Fruit fly (Drosophila melanogaster) whole organism, wandering third instar larva: ENCODE measurements around the gene CG11456.
A peak's percentile ranks its signal among the peaks of the same experiment; 100 is the strongest.

Experiments
- Abd-B ChIP-seq: fragments of >200 bp; optimal IDR thresholded peaks from 2 replicates; lab custom pipeline; 2017; ENCODE audit warnings: missing biosample characterization, missing genetic modification characterization
- CG32264 ChIP-seq: fragments of 200-800 bp; sonication (Bioruptor generic); optimal IDR thresholded peaks from 2 replicates; lab custom pipeline; 2016; ENCODE audit warnings: missing biosample characterization, missing genetic modification characterization
- CG9705 ChIP-seq: fragments of 200-800 bp; sonication (Bioruptor generic); optimal IDR thresholded peaks from 2 replicates; lab custom pipeline; 2018; ENCODE audit warnings: missing biosample characterization, mild to moderate bottlenecking, missing genetic modification characterization
- Dfd ChIP-seq: fragments of >200 bp; optimal IDR thresholded peaks from 2 replicates; lab custom pipeline; 2017; ENCODE audit warnings: missing biosample characterization, missing genetic modification characterization
- GATAd ChIP-seq: sonication (Bioruptor generic); optimal IDR thresholded peaks from 2 replicates; lab custom pipeline; 2016; ENCODE audit warnings: missing biosample characterization, missing genetic modification characterization
- HLH106 ChIP-seq: fragments of 200-800 bp; optimal IDR thresholded peaks from 3 replicates; lab custom pipeline; 2019; ENCODE audit warnings: missing biosample characterization, mild to moderate bottlenecking, missing genetic modification characterization, moderate library complexity
- Hr78 ChIP-seq: fragments of >200 bp; optimal IDR thresholded peaks from 2 replicates; lab custom pipeline; 2017; ENCODE audit warnings: missing biosample characterization, missing genetic modification characterization
- Hr83 ChIP-seq: fragments of 200-300 bp; sonication (Bioruptor generic); optimal IDR thresholded peaks from 2 replicates; lab custom pipeline; 2016; ENCODE audit warnings: missing biosample characterization, mild to moderate bottlenecking, missing genetic modification characterization, moderate library complexity; ENCODE audit not compliant: poor library complexity, severe bottlenecking
- Mio ChIP-seq: sonication (Bioruptor generic); optimal IDR thresholded peaks from 2 replicates; lab custom pipeline; 2016; ENCODE audit warnings: missing biosample characterization, missing genetic modification characterization
- Myc ChIP-seq: fragments of >200 bp; optimal IDR thresholded peaks from 2 replicates; lab custom pipeline; 2017
- OdsH ChIP-seq: fragments of 200-800 bp; sonication (Bioruptor generic); optimal IDR thresholded peaks from 2 replicates; lab custom pipeline; 2016; ENCODE audit warnings: missing biosample characterization, mild to moderate bottlenecking, missing genetic modification characterization
- Rel ChIP-seq, 2 experiments: fragments of 200-800 bp; sonication (Bioruptor generic) in 1 of 2; optimal IDR thresholded peaks; 2 replicates in 1 of 2; 3 replicates in 1 of 2; lab custom pipeline; 2016 to 2019; ENCODE audit warnings: mild to moderate bottlenecking in 2 of 2, missing biosample characterization in 2 of 2, missing genetic modification characterization in 2 of 2, moderate library complexity in 1 of 2
- Sp1 ChIP-seq: fragments of 200-800 bp; sonication (Bioruptor generic); optimal IDR thresholded peaks from 3 replicates; lab custom pipeline; 2019; ENCODE audit warnings: missing biosample characterization, mild to moderate bottlenecking, missing genetic modification characterization, moderate library complexity
- Vsx2 ChIP-seq: fragments of 200-300, 225-300 bp; sonication (Bioruptor generic); optimal IDR thresholded peaks from 2 replicates; lab custom pipeline; 2018; ENCODE audit warnings: missing biosample characterization, missing genetic modification characterization; ENCODE audit not compliant: partially characterized antibody
- br ChIP-seq: fragments of 200-800 bp; sonication (Bioruptor generic); optimal IDR thresholded peaks from 2 replicates; lab custom pipeline; 2016; ENCODE audit warnings: missing biosample characterization, missing genetic modification characterization
- brk ChIP-seq: fragments of 200-800 bp; sonication (Bioruptor generic); optimal IDR thresholded peaks from 2 replicates; lab custom pipeline; 2016; ENCODE audit warnings: missing biosample characterization, mild to moderate bottlenecking, missing genetic modification characterization
- dl ChIP-seq, 2 experiments: fragments of 175-275, 200-275 bp in 1 of 2; fragments of 200-275 bp in 1 of 2; sonication (Bioruptor generic); optimal IDR thresholded peaks; lab custom pipeline; 2018; ENCODE audit warnings: mild to moderate bottlenecking in 2 of 2, missing biosample characterization in 2 of 2, missing genetic modification characterization in 2 of 2, moderate library complexity in 2 of 2; ENCODE audit not compliant: partially characterized antibody in 2 of 2, insufficient read depth in 1 of 2
- foxo ChIP-seq, 2 experiments: fragments of 200-800 bp; sonication (Bioruptor generic); optimal IDR thresholded peaks; 2 replicates in 1 of 2; 3 replicates in 1 of 2; lab custom pipeline; 2016 to 2017; ENCODE audit warnings: missing biosample characterization in 2 of 2, missing genetic modification characterization in 2 of 2
- h ChIP-seq: fragments of 200-800 bp; sonication (Bioruptor generic); optimal IDR thresholded peaks from 3 replicates; lab custom pipeline; 2016; ENCODE audit warnings: missing biosample characterization, mild to moderate bottlenecking, missing genetic modification characterization
- lola ChIP-seq: fragments of >200 bp; optimal IDR thresholded peaks from 2 replicates; lab custom pipeline; 2017; ENCODE audit warnings: missing biosample characterization, missing genetic modification characterization
- pan ChIP-seq: fragments of >200 bp; optimal IDR thresholded peaks from 2 replicates; lab custom pipeline; 2017
- psq ChIP-seq: fragments of 200-800 bp; sonication (Bioruptor generic); optimal IDR thresholded peaks from 3 replicates; lab custom pipeline; 2017; ENCODE audit warnings: missing biosample characterization, mild to moderate bottlenecking, missing genetic modification characterization, moderate library complexity
- rgr ChIP-seq: fragments of 200-800 bp; sonication (Bioruptor generic); optimal IDR thresholded peaks from 3 replicates; lab custom pipeline; 2016; ENCODE audit warnings: missing biosample characterization, mild to moderate bottlenecking, missing genetic modification characterization
- sage ChIP-seq: fragments of 200-800 bp; sonication (Bioruptor generic); optimal IDR thresholded peaks from 2 replicates; lab custom pipeline; 2016; ENCODE audit warnings: missing biosample characterization, mild to moderate bottlenecking, missing genetic modification characterization
- sv ChIP-seq: fragments of 200-800 bp; sonication (Bioruptor generic); optimal IDR thresholded peaks from 3 replicates; lab custom pipeline; 2016; ENCODE audit warnings: missing biosample characterization, missing genetic modification characterization
- tai ChIP-seq: sonication (Bioruptor generic); optimal IDR thresholded peaks from 2 replicates; lab custom pipeline; 2016; ENCODE audit warnings: missing biosample characterization, missing genetic modification characterization
- usp ChIP-seq: fragments of >200 bp; optimal IDR thresholded peaks from 2 replicates; lab custom pipeline; 2017; ENCODE audit warnings: missing biosample characterization, missing genetic modification characterization

The CG11456 gene

dm6 chr3L:20809088-20809999, 32.4 kb upstream of the CG11456 start, which contains the start of the genes CG3634 and HIPP1:
TSS of gene CG3634 (minus strand) at chr3L:20809272.
TSS of gene HIPP1 (plus strand) at chr3L:20809669.
- TF ChIP-seq Mio (GFP tag; lab: Kevin White, UChicago), result no peak
- TF ChIP-seq Myc (lab: Kevin White, UChicago), result peak; percentile 34

DNA sequence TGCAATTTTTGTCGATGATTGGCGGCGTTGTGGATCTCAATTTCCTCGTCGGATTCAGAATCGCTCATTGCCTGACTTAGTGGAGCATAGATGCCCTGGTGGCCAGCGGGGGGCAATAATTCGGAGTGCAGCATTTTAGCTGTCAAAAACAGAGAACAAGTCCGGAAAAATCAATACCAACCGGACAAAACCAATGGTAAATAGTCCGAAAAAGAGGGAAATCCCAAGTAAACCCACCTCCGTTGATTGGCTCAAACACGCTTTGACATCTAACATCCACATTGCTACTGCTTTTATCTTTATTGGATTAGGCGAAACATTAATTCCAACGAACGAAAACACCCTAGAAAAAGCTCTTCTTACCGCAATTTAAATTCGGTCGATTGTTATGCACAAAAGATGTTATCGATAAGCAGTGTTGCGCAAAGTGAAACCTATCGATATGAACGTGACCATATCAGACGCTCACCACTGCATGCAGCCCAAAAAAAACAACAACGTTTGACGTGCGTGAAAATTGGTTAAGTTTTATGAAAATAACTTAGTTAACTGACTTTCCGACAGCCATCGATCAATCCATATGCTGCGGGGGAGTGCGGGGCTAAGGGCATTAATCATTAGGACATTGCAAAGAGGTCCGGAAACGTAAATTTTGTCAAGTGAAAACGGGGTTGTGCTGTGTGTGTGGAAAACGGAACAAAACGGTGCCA, 26.0 kb upstream of the CG11456 start, which contains the start of the genes CG3618 and Pka-R1:
Gene CG3618 (minus strand): TSS at position 410 of the 710 bp plus-strand sequence.
Gene Pka-R1 (plus strand): TSS at position 453 of the 710 bp plus-strand sequence.
- TF ChIP-seq Hr83 (GFP tag; lab: Kevin White, UChicago) (peak; percentile 14), HLH106 (no peak), psq (GFP tag; lab: Kevin White, UChicago) (peak; percentile 29), rgr (GFP tag; lab: Kevin White, UChicago) (peak; percentile 51)

- no peak for TF ChIP-seq Sp1
- no peak for TF ChIP-seq OdsH
- TF ChIP-seq Dfd, result no peak
- no peak for TF ChIP-seq Hr78
These were observed 23.9 kb upstream of the CG11456 start, which contains the start of gene Mst77F for dm6 chr3L:20817927-20818326. TSS of gene Mst77F (minus strand) at chr3L:20818027.

dm6 chr3L:20823206-20823803, 18.5 kb upstream of the CG11456 start:
- TF ChIP-seq sage (GFP tag; lab: Kevin White, UChicago) (peak; percentile 71), pan (lab: Kevin White, UChicago) (no peak), rgr (GFP tag; lab: Kevin White, UChicago) (no peak), HLH106 (no peak), Hr78 (no peak), Dfd (peak; percentile 98), brk (GFP tag; lab: Kevin White, UChicago) (no peak), lola (peak; percentile 88), usp (GFP tag; lab: Kevin White, UChicago) (no peak), CG9705 (GFP tag; lab: Kevin White, UChicago) (no peak), Rel (GFP tag; optimal IDR thresholded peaks at IDR 0.05; lab: Kevin White, UChicago) (no peak), Rel (tag; optimal IDR thresholded peaks at IDR 0.05; lab: Kevin White, UChicago) (no peak), Hr83 (GFP tag; lab: Kevin White, UChicago) (no peak), br (GFP tag; lab: Kevin White, UChicago) (no peak), h (GFP tag; lab: Kevin White, UChicago) (no peak), foxo (GFP tag; optimal IDR thresholded peaks at IDR 0.05; lab: Kevin White, UChicago) (no peak), Vsx2 (GFP tag; lab: Kevin White, UChicago) (no peak), Abd-B (GFP tag; lab: Kevin White, UChicago) (no peak), tai (GFP tag; lab: Kevin White, UChicago) (no peak), sv (no peak), Myc (lab: Kevin White, UChicago) (no peak), CG32264 (GFP tag; lab: Kevin White, UChicago) (no peak), GATAd (no peak), dl (GFP tag; optimal IDR thresholded peaks at IDR 0.05; lab: Kevin White, UChicago; ENCODE audit: insufficient read depth in 1 of 2, partially characterized antibody in 2 of 2) (peak in 1 of 2 experiments; percentile 39)
